Worm (Caenorhabditis elegans): ENCODE data around the gene C33D9.8.

C33D9.8 gene

DNA sequence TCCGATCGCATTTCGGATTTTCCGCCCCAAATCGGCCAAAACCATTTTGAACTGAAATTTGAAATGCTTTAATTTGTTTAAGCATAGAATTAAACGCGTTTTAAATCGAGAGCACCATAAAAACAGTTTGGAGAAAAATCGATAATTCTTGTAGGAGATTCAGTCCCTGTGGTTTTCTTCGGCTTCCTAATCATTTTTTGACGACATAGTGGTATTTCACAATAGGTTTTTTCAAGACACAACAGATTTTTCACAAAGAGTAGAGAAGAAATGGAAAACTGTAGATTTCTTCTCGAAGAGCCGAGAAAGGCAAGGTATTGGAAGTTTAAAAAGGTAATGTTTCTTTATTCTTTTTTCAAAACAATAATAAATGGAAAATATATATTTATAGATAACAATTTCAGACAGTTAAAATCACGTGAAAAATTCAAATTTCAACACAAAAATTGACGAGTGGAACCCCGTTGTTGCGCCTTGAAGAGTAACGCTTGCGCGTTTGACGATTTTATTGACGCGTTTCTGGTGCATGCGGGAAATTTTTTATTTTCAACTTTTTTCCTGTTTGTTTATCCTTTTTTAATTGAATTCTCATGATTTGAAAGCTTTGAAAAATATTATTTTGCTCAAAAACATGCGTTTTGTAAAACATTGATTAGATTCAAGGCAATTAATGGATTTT is 42.8 kb downstream of the C33D9.8 start, which contains the start of gene F21D5.7 (continued):
- peak; percentile 56 for TF ChIP-seq lsy-12 (tag; optimal IDR thresholded peaks at IDR 0.05)
- TF ChIP-seq pha-4 (tag; optimal IDR thresholded peaks at IDR 0.05), result peak; percentile 90
- TF ChIP-seq eor-1 (tag; optimal IDR thresholded peaks at IDR 0.05), result no peak
- no peak for TF ChIP-seq ztf-11 (tag; optimal IDR thresholded peaks at IDR 0.05)

DNA sequence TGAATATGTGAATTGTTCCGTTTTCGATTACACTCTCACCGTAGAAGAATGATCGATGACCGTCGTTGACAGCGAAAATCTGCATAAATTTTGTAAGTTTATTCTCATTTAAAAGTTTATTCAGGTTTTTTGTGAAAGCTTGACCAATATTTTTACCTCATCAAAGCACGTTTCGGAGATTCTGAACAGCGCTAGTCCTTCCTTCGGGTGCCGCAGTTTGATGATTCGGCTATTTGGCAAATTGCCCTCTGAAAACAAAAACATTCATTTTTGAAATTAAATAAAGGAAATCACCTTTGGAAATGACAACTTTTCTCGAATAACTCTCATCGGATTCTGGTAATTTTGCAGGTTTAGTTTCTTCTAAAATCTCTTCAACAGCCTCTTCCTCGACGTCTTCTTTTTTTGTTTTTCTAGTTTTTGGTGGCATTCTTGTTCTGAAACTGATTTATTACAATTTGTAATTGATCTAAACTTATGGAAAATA is 45.6 kb downstream of the C33D9.8 start, which contains the start of gene F21D5.6:
F21D5.6 (minus strand) TSS at position 437 of the 487 bp plus-strand sequence.
- TF ChIP-seq snpc-4 (tag; optimal IDR thresholded peaks at IDR 0.05), result no peak
- no peak for TF ChIP-seq lsy-12 (tag; optimal IDR thresholded peaks at IDR 0.05)
- TF ChIP-seq nfya-1 (tag; optimal IDR thresholded peaks at IDR 0.05; ENCODE audit: insufficient read depth), result no peak
- no peak for TF ChIP-seq fos-1 (tag; optimal IDR thresholded peaks at IDR 0.05)
- peak; percentile 25 for TF ChIP-seq nhr-43 (tag; optimal IDR thresholded peaks at IDR 0.05; ENCODE audit: poor library complexity, severe bottlenecking)
- peak; percentile 0 for TF ChIP-seq ama-1 (optimal IDR thresholded peaks at IDR 0.05)

DNA sequence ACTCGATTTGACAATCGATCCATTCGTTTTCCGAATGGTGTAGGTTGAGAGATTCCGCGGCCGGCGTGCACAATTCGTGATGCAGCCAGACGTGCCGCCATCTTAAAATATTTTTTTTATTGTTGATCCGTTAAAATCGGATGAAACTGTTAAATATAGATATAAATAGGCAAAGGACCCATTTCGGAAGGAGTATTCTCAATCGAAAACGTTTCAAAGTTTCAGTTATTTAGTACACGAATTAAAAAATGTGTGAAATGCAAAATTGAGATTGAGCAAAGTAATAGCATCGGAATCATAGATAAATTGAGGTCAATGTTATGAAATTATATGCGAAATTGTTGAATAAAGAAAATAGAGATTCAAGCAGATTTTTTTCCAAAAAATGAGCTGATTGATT is 46.6 kb downstream of the C33D9.8 start, which contains the start of gene mrps-33:
mrps-33 (minus strand) TSS at position 101 of the 400 bp plus-strand sequence.
- no peak for TF ChIP-seq sea-2 (GFP tag; optimal IDR thresholded peaks at IDR 0.05)
- TF ChIP-seq jun-1 (tag; optimal IDR thresholded peaks at IDR 0.05), result no peak
- no peak for TF ChIP-seq ztf-11 (tag; optimal IDR thresholded peaks at IDR 0.05)
- no peak for TF ChIP-seq nhr-23 (tag; optimal IDR thresholded peaks at IDR 0.05)
- no peak for TF ChIP-seq nhr-43 (tag; optimal IDR thresholded peaks at IDR 0.05; ENCODE audit: poor library complexity, severe bottlenecking)
- no peak for TF ChIP-seq unc-39 (tag; optimal IDR thresholded peaks at IDR 0.05)
- no peak for TF ChIP-seq unc-62 (GFP tag; optimal IDR thresholded peaks at IDR 0.05)

ce11 chrIV:8739294-8739693 is 47.3 kb downstream of the C33D9.8 start, which contains the start of gene F21D5.5:
Gene F21D5.5 (minus strand): TSS chrIV:8739394.
- TF ChIP-seq snpc-4 (tag; optimal IDR thresholded peaks at IDR 0.05) (no peak), unc-62 (GFP tag; optimal IDR thresholded peaks at IDR 0.05) (no peak), nfya-1 (tag; optimal IDR thresholded peaks at IDR 0.05; ENCODE audit: insufficient read depth) (no peak), fkh-10 (GFP tag; optimal IDR thresholded peaks at IDR 0.05) (no peak), nhr-77 (tag; optimal IDR thresholded peaks at IDR 0.05) (no peak), pqm-1 (tag; optimal IDR thresholded peaks at IDR 0.05) (no peak), ZK546.5 (tag; optimal IDR thresholded peaks at IDR 0.05) (no peak), jun-1 (tag; optimal IDR thresholded peaks at IDR 0.05) (no peak), R02D3.7 (tag; optimal IDR thresholded peaks at IDR 0.05) (no peak)

ce11 chrIV:8737787-8738186 is 48.8 kb downstream of the C33D9.8 start, which contains the start of gene F21D5.4:
Gene F21D5.4 (plus strand): TSS chrIV:8738087.
- no peak for TF ChIP-seq jun-1 (tag; optimal IDR thresholded peaks at IDR 0.05)
- TF ChIP-seq pqm-1 (tag; optimal IDR thresholded peaks at IDR 0.05), result no peak
- TF ChIP-seq elt-3 (tag; optimal IDR thresholded peaks at IDR 0.05), result no peak
- no peak for TF ChIP-seq nfya-1 (tag; optimal IDR thresholded peaks at IDR 0.05; ENCODE audit: insufficient read depth)
- no peak for TF ChIP-seq nhr-43 (tag; optimal IDR thresholded peaks at IDR 0.05; ENCODE audit: poor library complexity, severe bottlenecking)
- no peak for TF ChIP-seq lin-15B (tag; optimal IDR thresholded peaks at IDR 0.05)
- TF ChIP-seq nhr-25 (tag; optimal IDR thresholded peaks at IDR 0.05), result no peak
- no peak for TF ChIP-seq fos-1 (tag; optimal IDR thresholded peaks at IDR 0.05)
- TF ChIP-seq nhr-28 (tag; optimal IDR thresholded peaks at IDR 0.05), result no peak
- no peak for TF ChIP-seq ceh-28 (tag; optimal IDR thresholded peaks at IDR 0.05)
- no peak for TF ChIP-seq ceh-9 (tag; optimal IDR thresholded peaks at IDR 0.05)
- no peak for TF ChIP-seq nhr-67 (tag; optimal IDR thresholded peaks at IDR 0.05)
- no peak for TF ChIP-seq egl-27 (tag; optimal IDR thresholded peaks at IDR 0.05)
- no peak for TF ChIP-seq snpc-4 (tag; optimal IDR thresholded peaks at IDR 0.05)
- TF ChIP-seq aly-2 (tag; optimal IDR thresholded peaks at IDR 0.05), result no peak
- no peak for TF ChIP-seq unc-62 (GFP tag; optimal IDR thresholded peaks at IDR 0.05)
- no peak for TF ChIP-seq ceh-16 (tag; optimal IDR thresholded peaks at IDR 0.05)
- no peak for TF ChIP-seq fkh-10 (GFP tag; optimal IDR thresholded peaks at IDR 0.05)

- TF ChIP-seq nhr-23 (tag; optimal IDR thresholded peaks at IDR 0.05) (peak; percentile 52), ceh-82 (tag; optimal IDR thresholded peaks at IDR 0.05) (no peak), nhr-76 (tag; optimal IDR thresholded peaks at IDR 0.05) (no peak), snpc-4 (tag; optimal IDR thresholded peaks at IDR 0.05) (no peak), pha-4 (tag; optimal IDR thresholded peaks at IDR 0.05) (peak; percentile 51), egl-27 (tag; optimal IDR thresholded peaks at IDR 0.05) (no peak), nhr-43 (tag; optimal IDR thresholded peaks at IDR 0.05; ENCODE audit: poor library complexity, severe bottlenecking) (no peak), mdl-1 (tag; optimal IDR thresholded peaks at IDR 0.05) (no peak), nfya-1 (tag; optimal IDR thresholded peaks at IDR 0.05; ENCODE audit: insufficient read depth) (peak; percentile 35), sea-2 (GFP tag; optimal IDR thresholded peaks at IDR 0.05) (no peak)
Measured at ce11 chrIV:8737354-8737753, 49.2 kb downstream of the C33D9.8 start.
